Worm (Caenorhabditis elegans) whole organism, L3 larva: Measurements from ENCODE around the gene F56C9.10.

Experiments
- R02D3.7 ChIP-seq: fragments of 150-350 bp; optimal IDR thresholded peaks from 2 replicates; lab custom pipeline; 2014; ENCODE audit warnings: missing biosample characterization, missing genetic modification characterization
- ZK546.5 ChIP-seq: sonication (generic microtip); optimal IDR thresholded peaks from 2 replicates; lab custom pipeline; 2017; ENCODE audit warnings: missing biosample characterization, missing genetic modification characterization
- aly-2 ChIP-seq: fragments of 150-350 bp; optimal IDR thresholded peaks from 2 replicates; lab custom pipeline; 2014; ENCODE audit warnings: missing biosample characterization, missing genetic modification characterization
- ama-1 ChIP-seq: fragments of 150-350 bp; optimal IDR thresholded peaks from 2 replicates; lab custom pipeline; 2018
- ceh-16 ChIP-seq: sonication (generic microtip); optimal IDR thresholded peaks from 2 replicates; lab custom pipeline; 2017; ENCODE audit warnings: missing biosample characterization, missing genetic modification characterization
- ceh-28 ChIP-seq: fragments of 150-350 bp; optimal IDR thresholded peaks from 2 replicates; lab custom pipeline; 2014; ENCODE audit warnings: missing biosample characterization, missing genetic modification reagents, missing genetic modification characterization
- ceh-82 ChIP-seq: fragments of 150-350 bp; optimal IDR thresholded peaks from 2 replicates; lab custom pipeline; 2014; ENCODE audit warnings: missing biosample characterization, missing genetic modification characterization
- daf-12 ChIP-seq: fragments of 150-350 bp; optimal IDR thresholded peaks from 2 replicates; lab custom pipeline; 2014; ENCODE audit warnings: missing biosample characterization, missing genetic modification reagents, missing genetic modification characterization
- egl-27 ChIP-seq: sonication (generic microtip); optimal IDR thresholded peaks from 4 replicates; lab custom pipeline; 2017; ENCODE audit warnings: missing biosample characterization, missing genetic modification reagents, missing genetic modification characterization
- egl-5 ChIP-seq: fragments of 150-350 bp; optimal IDR thresholded peaks from 2 replicates; lab custom pipeline; 2017; ENCODE audit warnings: missing biosample characterization, missing genetic modification reagents, missing genetic modification characterization, inconsistent platforms
- elt-2 ChIP-seq: sonication (generic microtip); optimal IDR thresholded peaks from 2 replicates; lab custom pipeline; 2016; ENCODE audit warnings: missing genetic modification reagents, mild to moderate bottlenecking, missing genetic modification characterization, missing compliant biosample characterization
- elt-3 ChIP-seq, 3 experiments: fragments of 150-350 bp in 1 of 3; sonication (generic microtip) in 2 of 3; optimal IDR thresholded peaks; 2 replicates in 2 of 3; 4 replicates in 1 of 3; lab custom pipeline; 2014 to 2017; ENCODE audit warnings: missing biosample characterization in 3 of 3, missing genetic modification characterization in 3 of 3
- eor-1 ChIP-seq, 2 experiments: fragments of 150-350 bp; optimal IDR thresholded peaks; 2 replicates each; lab custom pipeline; 2014 to 2018; ENCODE audit warnings: missing biosample characterization in 2 of 2, missing genetic modification characterization in 2 of 2
- fkh-10 ChIP-seq: sonication (generic microtip); optimal IDR thresholded peaks from 2 replicates; lab custom pipeline; 2017; ENCODE audit warnings: missing biosample characterization, missing genetic modification reagents, missing genetic modification characterization
- fkh-2 ChIP-seq: fragments of 150-350 bp; optimal IDR thresholded peaks from 2 replicates; lab custom pipeline; 2014; ENCODE audit warnings: missing biosample characterization, missing genetic modification reagents, missing genetic modification characterization
- fos-1 ChIP-seq: fragments of 150-350 bp; optimal IDR thresholded peaks from 2 replicates; lab custom pipeline; 2014; ENCODE audit warnings: missing biosample characterization, missing genetic modification characterization
- hmg-11 ChIP-seq: sonication (generic microtip); optimal IDR thresholded peaks from 2 replicates; lab custom pipeline; 2016; ENCODE audit warnings: missing genetic modification characterization, missing compliant biosample characterization
- jun-1 ChIP-seq: fragments of 150-350 bp; optimal IDR thresholded peaks from 2 replicates; lab custom pipeline; 2014; ENCODE audit warnings: missing biosample characterization, missing genetic modification reagents, missing genetic modification characterization
- lin-15B ChIP-seq: fragments of 150-350 bp; optimal IDR thresholded peaks from 2 replicates; lab custom pipeline; 2014; ENCODE audit warnings: missing biosample characterization, missing genetic modification characterization
- lin-39 ChIP-seq: fragments of 150-350 bp; optimal IDR thresholded peaks from 2 replicates; lab custom pipeline; 2018; ENCODE audit warnings: missing biosample characterization, missing genetic modification reagents, missing genetic modification characterization
- lsy-12 ChIP-seq: sonication (generic microtip); optimal IDR thresholded peaks from 2 replicates; lab custom pipeline; 2016; ENCODE audit warnings: mild to moderate bottlenecking, missing genetic modification characterization, missing compliant biosample characterization
- mdl-1 ChIP-seq: fragments of 150-350 bp; optimal IDR thresholded peaks from 2 replicates; lab custom pipeline; 2014; ENCODE audit warnings: missing biosample characterization, missing genetic modification characterization
- mml-1 ChIP-seq: fragments of 150-350 bp; sonication (generic microtip); optimal IDR thresholded peaks from 3 replicates; lab custom pipeline; 2014; ENCODE audit warnings: missing biosample characterization, missing genetic modification characterization
- nfya-1 ChIP-seq: sonication (generic microtip); optimal IDR thresholded peaks from 2 replicates; lab custom pipeline; 2017; ENCODE audit warnings: missing genetic modification characterization, mild to moderate bottlenecking, missing compliant biosample characterization, antibody characterized with exemption, moderate library complexity; ENCODE audit not compliant: insufficient read depth
- nhr-11 ChIP-seq: fragments of 150-350 bp; optimal IDR thresholded peaks from 2 replicates; lab custom pipeline; 2014; ENCODE audit warnings: missing biosample characterization, missing genetic modification characterization
- nhr-12 ChIP-seq: fragments of 150-350 bp; optimal IDR thresholded peaks from 2 replicates; lab custom pipeline; 2014; ENCODE audit warnings: missing biosample characterization, missing genetic modification characterization
- nhr-23 ChIP-seq: fragments of 150-350 bp; optimal IDR thresholded peaks from 2 replicates; lab custom pipeline; 2014; ENCODE audit warnings: missing biosample characterization, missing genetic modification reagents, missing genetic modification characterization
- nhr-237 ChIP-seq: fragments of 150-350 bp; optimal IDR thresholded peaks from 2 replicates; lab custom pipeline; 2014; ENCODE audit warnings: missing biosample characterization, missing genetic modification characterization
- nhr-25 ChIP-seq: sonication (generic microtip); optimal IDR thresholded peaks from 2 replicates; lab custom pipeline; 2017; ENCODE audit warnings: missing biosample characterization, missing genetic modification characterization
- nhr-43 ChIP-seq: sonication (generic microtip); optimal IDR thresholded peaks from 2 replicates; lab custom pipeline; 2016; ENCODE audit warnings: mild to moderate bottlenecking, missing genetic modification characterization, missing compliant biosample characterization; ENCODE audit not compliant: poor library complexity, severe bottlenecking
- nhr-67 ChIP-seq: fragments of 150-350 bp; optimal IDR thresholded peaks from 2 replicates; lab custom pipeline; 2014; ENCODE audit warnings: missing biosample characterization, missing genetic modification characterization
- nhr-76 ChIP-seq: fragments of 150-350 bp; sonication (generic microtip); optimal IDR thresholded peaks from 5 replicates; lab custom pipeline; 2014; ENCODE audit warnings: missing biosample characterization, missing genetic modification characterization
- nhr-77 ChIP-seq: fragments of 150-350 bp; optimal IDR thresholded peaks from 2 replicates; lab custom pipeline; 2014; ENCODE audit warnings: missing biosample characterization, missing genetic modification characterization
- pha-4 ChIP-seq: fragments of 150-350 bp; optimal IDR thresholded peaks from 2 replicates; lab custom pipeline; 2014; ENCODE audit warnings: missing biosample characterization, missing genetic modification reagents, missing genetic modification characterization
- pqm-1 ChIP-seq: fragments of 150-350 bp; optimal IDR thresholded peaks from 2 replicates; lab custom pipeline; 2017; ENCODE audit warnings: missing biosample characterization, missing genetic modification characterization, inconsistent platforms
- skn-1 ChIP-seq: fragments of 150-350 bp; optimal IDR thresholded peaks from 2 replicates; lab custom pipeline; 2014; ENCODE audit warnings: missing biosample characterization, missing genetic modification characterization
- snpc-4 ChIP-seq: fragments of 150-350 bp; optimal IDR thresholded peaks from 2 replicates; lab custom pipeline; 2014; ENCODE audit warnings: missing biosample characterization, missing genetic modification characterization
- tbx-2 ChIP-seq: sonication (generic microtip); optimal IDR thresholded peaks from 2 replicates; lab custom pipeline; 2016; ENCODE audit warnings: mild to moderate bottlenecking, missing genetic modification characterization, missing compliant biosample characterization
- unc-62 ChIP-seq: fragments of 150-350 bp; sonication (generic microtip); optimal IDR thresholded peaks from 4 replicates; lab custom pipeline; 2014; ENCODE audit warnings: missing biosample characterization, missing genetic modification reagents, missing genetic modification characterization
- zag-1 ChIP-seq: fragments of 150-350 bp; optimal IDR thresholded peaks from 2 replicates; lab custom pipeline; 2014; ENCODE audit warnings: missing biosample characterization, missing genetic modification characterization
- ztf-11 ChIP-seq: fragments of 150-350 bp; optimal IDR thresholded peaks from 2 replicates; lab custom pipeline; 2014; ENCODE audit warnings: missing biosample characterization, missing genetic modification characterization
- ztf-4 ChIP-seq: fragments of 150-350 bp; optimal IDR thresholded peaks from 2 replicates; lab custom pipeline; 2014; ENCODE audit warnings: missing biosample characterization, missing genetic modification characterization

F56C9.10 gene

ce11 chrIII:7335220-7335619, at the start of gene F56C9.10:
Gene F56C9.10, minus strand, starts transcription at chrIII:7335316.
- TF ChIP-seq fos-1 (no peak), mml-1 (tag; lab: Kevin White, UChicago) (no peak), ztf-4 (peak; percentile 68), elt-2 (tag; lab: Kevin White, UChicago) (peak; percentile 59), ceh-16 (tag; lab: Kevin White, UChicago) (no peak), nhr-76 (tag; lab: Kevin White, UChicago) (no peak), nhr-12 (tag; lab: Kevin White, UChicago) (no peak), nhr-25 (tag; lab: Kevin White, UChicago) (peak; percentile 72), nhr-237 (tag; lab: Kevin White, UChicago) (no peak), hmg-11 (peak; percentile 58), ceh-28 (tag; lab: Kevin White, UChicago) (peak; percentile 44), skn-1 (tag; lab: Kevin White, UChicago) (peak; percentile 22), ama-1 (lab: Kevin White, UChicago) (peak; percentile 80), eor-1 (tag; optimal IDR thresholded peaks at IDR 0.05; lab: Kevin White, UChicago) (no peak), tbx-2 (peak; percentile 33), jun-1 (tag; lab: Kevin White, UChicago) (peak; percentile 84), lsy-12 (peak; percentile 77), lin-39 (tag; lab: Kevin White, UChicago) (peak; percentile 84), nhr-23 (tag; lab: Kevin White, UChicago) (peak; percentile 81), ceh-82 (tag; lab: Kevin White, UChicago) (no peak), pqm-1 (tag; lab: Kevin White, UChicago) (peak; percentile 1), R02D3.7 (tag; lab: Kevin White, UChicago) (peak; percentile 38), pha-4 (tag; lab: Kevin White, UChicago) (peak; percentile 55), snpc-4 (tag; lab: Kevin White, UChicago) (peak; percentile 78), mdl-1 (tag; lab: Kevin White, UChicago) (peak; percentile 96), ztf-11 (tag; lab: Kevin White, UChicago) (no peak), unc-62 (GFP tag; lab: Kevin White, UChicago) (peak; percentile 88), zag-1 (no peak), nhr-43 (peak; percentile 78), lin-15B (tag; lab: Kevin White, UChicago) (peak; percentile 82), nfya-1 (peak; percentile 88), nhr-11 (peak; percentile 92), egl-27 (tag; lab: Kevin White, UChicago) (peak; percentile 44), nhr-77 (tag; lab: Kevin White, UChicago) (no peak)

- no peak for TF ChIP-seq nhr-67 (tag; lab: Kevin White, UChicago)
- no peak for TF ChIP-seq fos-1
- no peak for TF ChIP-seq nhr-76 (tag; lab: Kevin White, UChicago)
- no peak for TF ChIP-seq ceh-28 (tag; lab: Kevin White, UChicago)
- TF ChIP-seq pqm-1 (tag; lab: Kevin White, UChicago): no peak
- no peak for TF ChIP-seq zag-1
- TF ChIP-seq unc-62 (GFP tag; lab: Kevin White, UChicago): no peak
- no peak for TF ChIP-seq ZK546.5 (tag; lab: Kevin White, UChicago)
- no peak for TF ChIP-seq eor-1 (tag; optimal IDR thresholded peaks at IDR 0.05; lab: Kevin White, UChicago)
- TF ChIP-seq hmg-11: no peak
- no peak for TF ChIP-seq jun-1 (tag; lab: Kevin White, UChicago)
- TF ChIP-seq nhr-12 (tag; lab: Kevin White, UChicago): no peak
- TF ChIP-seq nhr-77 (tag; lab: Kevin White, UChicago): no peak
- no peak for TF ChIP-seq skn-1 (tag; lab: Kevin White, UChicago)
- TF ChIP-seq mml-1 (tag; lab: Kevin White, UChicago): no peak
- TF ChIP-seq nhr-25 (tag; lab: Kevin White, UChicago): no peak
- no peak for TF ChIP-seq egl-5
- TF ChIP-seq ceh-16 (tag; lab: Kevin White, UChicago): no peak
- TF ChIP-seq nfya-1: no peak
Measured at ce11 chrIII:7383733-7384132, 48.6 kb upstream of the F56C9.10 start, which contains the start of gene tbp-1. Gene tbp-1, plus strand, starts transcription at chrIII:7384033.

DNA sequence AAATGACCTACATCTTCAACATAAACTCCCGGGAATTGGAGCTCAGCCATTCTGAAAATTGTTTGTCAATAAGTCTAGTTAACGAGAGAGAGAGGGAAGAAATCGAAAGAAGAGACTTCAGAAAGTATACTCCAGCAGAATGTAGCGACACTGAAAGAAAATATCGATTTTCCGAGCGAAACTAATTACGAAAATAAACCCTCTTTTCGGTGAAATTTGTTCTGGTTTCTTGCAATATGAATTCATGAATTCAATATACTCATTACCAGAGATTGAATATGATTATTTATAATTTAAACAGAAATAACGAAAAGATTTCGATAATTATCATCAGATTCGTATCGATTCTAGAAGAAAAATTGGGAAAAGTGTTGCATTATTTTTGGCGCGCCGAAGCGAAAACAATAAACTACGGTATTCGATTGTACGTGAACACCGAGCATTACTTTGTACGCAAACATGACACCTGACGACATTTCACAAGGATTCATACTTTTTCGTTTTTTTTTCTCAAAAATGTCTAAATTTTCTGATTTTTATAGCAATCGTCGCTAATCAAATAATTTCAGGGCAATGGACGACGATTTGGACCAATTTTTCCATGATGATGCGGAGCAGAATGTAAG, 46.5 kb upstream of the F56C9.10 start, which contains the start of the genes hmg-4 and T20B12.3:
TSS of gene hmg-4 (minus strand) at position 51 of the 626 bp plus-strand sequence.
TSS of gene T20B12.3 (plus strand) at position 570 of the 626 bp plus-strand sequence.
- TF ChIP-seq ztf-11 (tag; lab: Kevin White, UChicago): no peak
- no peak for TF ChIP-seq egl-27 (tag; lab: Kevin White, UChicago)
- no peak for TF ChIP-seq elt-3 (tag; optimal IDR thresholded peaks at IDR 0.05; lab: Kevin White, UChicago)
- TF ChIP-seq fos-1: no peak
- TF ChIP-seq hmg-11: peak; percentile 34
- TF ChIP-seq snpc-4 (tag; lab: Kevin White, UChicago): peak; percentile 23
- no peak for TF ChIP-seq tbx-2
- TF ChIP-seq daf-12 (tag; lab: Kevin White, UChicago): no peak
- TF ChIP-seq aly-2: no peak
- no peak for TF ChIP-seq ama-1 (lab: Kevin White, UChicago)
- TF ChIP-seq mdl-1 (tag; lab: Kevin White, UChicago): no peak
- peak; percentile 13 for TF ChIP-seq elt-2 (tag; lab: Kevin White, UChicago)
- TF ChIP-seq pha-4 (tag; lab: Kevin White, UChicago): peak; percentile 49
- no peak for TF ChIP-seq R02D3.7 (tag; lab: Kevin White, UChicago)
- TF ChIP-seq lin-15B (tag; lab: Kevin White, UChicago): peak; percentile 66
- TF ChIP-seq nfya-1: peak; percentile 76
- no peak for TF ChIP-seq jun-1 (tag; lab: Kevin White, UChicago)
- no peak for TF ChIP-seq fkh-2 (tag; lab: Kevin White, UChicago)
- TF ChIP-seq ceh-28 (tag; lab: Kevin White, UChicago): no peak
- no peak for TF ChIP-seq fkh-10
- TF ChIP-seq mml-1 (tag; lab: Kevin White, UChicago): no peak
- no peak for TF ChIP-seq ceh-16 (tag; lab: Kevin White, UChicago)
- TF ChIP-seq ceh-82 (tag; lab: Kevin White, UChicago): no peak
- TF ChIP-seq nhr-77 (tag; lab: Kevin White, UChicago): no peak
- peak; percentile 38 for TF ChIP-seq nhr-23 (tag; lab: Kevin White, UChicago)
- peak; percentile 45 for TF ChIP-seq nhr-25 (tag; lab: Kevin White, UChicago)
- TF ChIP-seq skn-1 (tag; lab: Kevin White, UChicago): no peak
- no peak for TF ChIP-seq nhr-12 (tag; lab: Kevin White, UChicago)
- TF ChIP-seq eor-1 (tag; optimal IDR thresholded peaks at IDR 0.05; lab: Kevin White, UChicago): no peak
- TF ChIP-seq nhr-67 (tag; lab: Kevin White, UChicago): no peak
- no peak for TF ChIP-seq unc-62 (GFP tag; lab: Kevin White, UChicago)
- TF ChIP-seq nhr-237 (tag; lab: Kevin White, UChicago): no peak
